Worm (Caenorhabditis elegans): ENCODE results near the gene nstp-10.

Gene nstp-10

DNA sequence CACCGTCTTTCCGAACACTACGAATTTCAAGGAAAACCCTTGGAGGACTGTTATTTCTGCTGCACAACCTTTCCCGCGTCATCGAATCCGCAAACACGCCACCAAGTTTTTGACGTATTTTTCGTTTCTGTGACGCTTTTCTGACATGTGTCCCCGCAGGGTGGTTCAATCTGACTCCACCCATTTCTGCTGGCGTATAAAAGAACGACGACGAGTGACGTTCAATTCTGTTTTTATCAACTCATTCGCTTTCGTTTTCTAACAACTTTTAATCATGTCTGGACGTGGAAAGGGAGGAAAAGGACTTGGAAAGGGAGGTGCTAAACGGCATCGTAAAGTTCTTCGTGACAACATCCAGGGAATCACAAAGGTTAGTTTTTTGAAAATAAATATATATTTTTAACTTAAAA is 2.8 kb downstream of the nstp-10 start, which contains the start of gene his-37 (continued):
- TF ChIP-seq lir-3 (tag; optimal IDR thresholded peaks at IDR 0.05) (peak; percentile 88), hmg-1.1 (GFP tag; IDR thresholded peaks at IDR 0.05) (peak; percentile 97), nhr-41 (GFP tag; IDR thresholded peaks at IDR 0.05) (peak; percentile 88), nhr-77 (tag; optimal IDR thresholded peaks at IDR 0.05) (peak; percentile 99), daf-19 (GFP tag; conservative IDR thresholded peaks at IDR 0.05) (peak; percentile 97), snpc-4 (tag; optimal IDR thresholded peaks at IDR 0.05) (peak; percentile 54), zfp-2 (tag; optimal IDR thresholded peaks at IDR 0.05) (peak; percentile 85), cey-2 (tag; optimal IDR thresholded peaks at IDR 0.05; ENCODE audit: borderline replicate concordance, insufficient read depth) (peak; percentile 88), ceh-82 (tag; optimal IDR thresholded peaks at IDR 0.05) (no peak), hlh-11 (tag; optimal IDR thresholded peaks at IDR 0.05) (peak; percentile 99), nhr-237 (tag; optimal IDR thresholded peaks at IDR 0.05) (peak; percentile 82), mxl-3 (GFP tag; optimal IDR thresholded peaks at IDR 0.05) (peak; percentile 99), lim-7 (GFP tag; IDR thresholded peaks at IDR 0.05) (no peak), lsy-2 (tag; optimal IDR thresholded peaks at IDR 0.05) (peak; percentile 95 to 97), egl-27 (tag; optimal IDR thresholded peaks at IDR 0.05) (peak; percentile 27), daf-12 (tag; optimal IDR thresholded peaks at IDR 0.05) (no peak), unc-130 (GFP tag; optimal IDR thresholded peaks at IDR 0.05) (no peak), ceh-20 (GFP tag; IDR thresholded peaks at IDR 0.05) (peak; percentile 99), madf-5 (GFP tag; IDR thresholded peaks at IDR 0.05) (peak in 1 of 2 experiments; percentile 86; a peak in 1 of 4 replicates), attf-4 (tag; optimal IDR thresholded peaks at IDR 0.05) (peak; percentile 21), tag-97 (GFP tag; IDR thresholded peaks at IDR 0.05) (no peak), nhr-6 (tag; optimal IDR thresholded peaks at IDR 0.05) (peak; percentile 98), dmd-8 (GFP tag; IDR thresholded peaks at IDR 0.05) (no peak), unc-39 (tag; optimal IDR thresholded peaks at IDR 0.05) (peak; percentile 52), mep-1 (tag; optimal IDR thresholded peaks at IDR 0.05) (peak; percentile 99), dpl-1 (GFP tag; optimal IDR thresholded peaks at IDR 0.05) (peak; percentile 95), ceh-32 (tag; optimal IDR thresholded peaks at IDR 0.05; ENCODE audit: poor library complexity) (peak; percentile 82), spr-1 (tag; optimal IDR thresholded peaks at IDR 0.05) (peak; percentile 96), F10B5.3 (tag; optimal IDR thresholded peaks at IDR 0.05) (peak; percentile 91), T26A8.4 (GFP tag; IDR thresholded peaks at IDR 0.05) (peak; percentile 98), dve-1 (tag; optimal IDR thresholded peaks at IDR 0.05; ENCODE audit: insufficient read depth) (peak; percentile 100), D1046.2 (GFP tag; IDR thresholded peaks at IDR 0.05) (peak; percentile 91; the same call in 1 of the 2 replicates), ctbp-1 (GFP tag; IDR thresholded peaks at IDR 0.05) (peak; percentile 98), aly-2 (tag; optimal IDR thresholded peaks at IDR 0.05) (no peak)

DNA sequence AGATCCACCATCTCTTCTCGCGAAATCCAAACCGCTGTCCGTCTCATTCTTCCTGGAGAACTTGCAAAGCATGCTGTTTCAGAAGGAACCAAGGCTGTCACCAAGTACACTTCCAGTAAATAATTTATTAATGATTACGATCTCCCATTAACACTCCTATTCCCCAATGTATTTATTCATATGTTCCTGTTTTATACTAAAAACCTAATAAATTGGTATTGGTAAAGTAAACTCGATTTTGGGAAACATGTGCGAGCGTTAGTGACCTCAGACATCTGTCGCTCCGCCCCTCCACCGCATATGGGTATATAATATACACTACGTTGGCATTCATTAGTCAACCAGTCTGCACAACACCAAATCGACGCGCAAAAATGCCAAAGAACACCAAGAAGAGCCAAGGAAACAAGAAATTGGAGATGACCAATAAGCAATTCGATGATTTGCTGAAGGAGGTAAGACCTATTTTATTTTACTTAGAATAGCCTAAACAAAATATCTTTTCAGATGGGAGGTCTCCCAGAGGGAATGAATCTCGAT is 3.5 kb downstream of the nstp-10 start, which contains the start of gene C50F4.6:
Gene C50F4.6 (plus strand): TSS at position 51 of the 540 bp plus-strand sequence.
- no peak for TF ChIP-seq nhr-237 (tag; optimal IDR thresholded peaks at IDR 0.05)
- TF ChIP-seq nhr-76 (tag; optimal IDR thresholded peaks at IDR 0.05): no peak
- TF ChIP-seq lir-3 (tag; optimal IDR thresholded peaks at IDR 0.05): no peak
- TF ChIP-seq tag-97 (GFP tag; IDR thresholded peaks at IDR 0.05): no peak
- TF ChIP-seq ceh-44 (GFP tag; IDR thresholded peaks at IDR 0.05): no peak
- TF ChIP-seq pha-4 (GFP tag; IDR thresholded peaks at IDR 0.05): no peak
- TF ChIP-seq pha-4 (tag; optimal IDR thresholded peaks at IDR 0.05): no peak
- no peak for TF ChIP-seq gei-8 (GFP tag; optimal IDR thresholded peaks at IDR 0.05)
- TF ChIP-seq zip-2 (tag; optimal IDR thresholded peaks at IDR 0.05): no peak
- no peak for TF ChIP-seq daf-12 (tag; optimal IDR thresholded peaks at IDR 0.05)
- TF ChIP-seq unc-39 (tag; optimal IDR thresholded peaks at IDR 0.05): no peak
- TF ChIP-seq T20F7.1 (GFP tag; optimal IDR thresholded peaks at IDR 0.05): no peak
- TF ChIP-seq nhr-77 (tag; optimal IDR thresholded peaks at IDR 0.05): peak; percentile 9
- TF ChIP-seq ceh-82 (tag; optimal IDR thresholded peaks at IDR 0.05): no peak
- peak; percentile 41; the same call in 1 of the 2 replicates for TF ChIP-seq hmg-1.1 (GFP tag; IDR thresholded peaks at IDR 0.05)
- TF ChIP-seq zfp-3 (GFP tag; conservative IDR thresholded peaks at IDR 0.05): peak; percentile 58; the same call in 1 of the 2 replicates
- TF ChIP-seq arid-1 (GFP tag; conservative IDR thresholded peaks at IDR 0.05): 0 out of 2 replicates have a peak, but pooled peaks have one; percentile 22
- peak; percentile 0 for TF ChIP-seq dve-1 (tag; optimal IDR thresholded peaks at IDR 0.05; ENCODE audit: insufficient read depth)
- TF ChIP-seq ama-1 (optimal IDR thresholded peaks at IDR 0.05): peak; percentile 64
- no peak for TF ChIP-seq mes-2 (tag; optimal IDR thresholded peaks at IDR 0.05; ENCODE audit: poor library complexity, severe bottlenecking)
- no peak for TF ChIP-seq jun-1 (tag; optimal IDR thresholded peaks at IDR 0.05)

Data from whole organism, L4 larva.